Worm (Caenorhabditis elegans) whole organism, late embryonic: ENCODE data around the gene clec-187.

Experiments
- K09A11.1 ChIP-seq: sonication (generic microtip); optimal IDR thresholded peaks from 2 replicates; lab custom pipeline; 2017; ENCODE audit warnings: antibody characterized with exemption, mild to moderate bottlenecking, missing genetic modification characterization, missing compliant biosample characterization; ENCODE audit not compliant: insufficient read depth
- ceh-6 ChIP-seq: fragments of 200-800 bp; sonication (Bioruptor generic); optimal IDR thresholded peaks from 2 replicates; lab custom pipeline; 2018; ENCODE audit warnings: mild to moderate bottlenecking, missing genetic modification characterization, missing compliant biosample characterization
- tbx-2 ChIP-seq: sonication (generic microtip); optimal IDR thresholded peaks from 2 replicates; lab custom pipeline; 2016; ENCODE audit warnings: missing genetic modification characterization, missing compliant biosample characterization

ce11 chrIV:12893166-12893565, 21.9 kb upstream of the clec-187 start, which contains the start of gene K08D8.12:
- no peak for TF ChIP-seq K09A11.1 (tag; lab: Kevin White, UChicago)
- TF ChIP-seq ceh-6 (GFP tag; lab: Kevin White, UChicago) = no peak
- no peak for TF ChIP-seq tbx-2 (tag; lab: Kevin White, UChicago)
